Fruit fly (Drosophila melanogaster): ENCODE measurements around the gene His4r.
A peak's percentile ranks its signal among the peaks of the same experiment; 100 is the strongest.

His4r gene

DNA sequence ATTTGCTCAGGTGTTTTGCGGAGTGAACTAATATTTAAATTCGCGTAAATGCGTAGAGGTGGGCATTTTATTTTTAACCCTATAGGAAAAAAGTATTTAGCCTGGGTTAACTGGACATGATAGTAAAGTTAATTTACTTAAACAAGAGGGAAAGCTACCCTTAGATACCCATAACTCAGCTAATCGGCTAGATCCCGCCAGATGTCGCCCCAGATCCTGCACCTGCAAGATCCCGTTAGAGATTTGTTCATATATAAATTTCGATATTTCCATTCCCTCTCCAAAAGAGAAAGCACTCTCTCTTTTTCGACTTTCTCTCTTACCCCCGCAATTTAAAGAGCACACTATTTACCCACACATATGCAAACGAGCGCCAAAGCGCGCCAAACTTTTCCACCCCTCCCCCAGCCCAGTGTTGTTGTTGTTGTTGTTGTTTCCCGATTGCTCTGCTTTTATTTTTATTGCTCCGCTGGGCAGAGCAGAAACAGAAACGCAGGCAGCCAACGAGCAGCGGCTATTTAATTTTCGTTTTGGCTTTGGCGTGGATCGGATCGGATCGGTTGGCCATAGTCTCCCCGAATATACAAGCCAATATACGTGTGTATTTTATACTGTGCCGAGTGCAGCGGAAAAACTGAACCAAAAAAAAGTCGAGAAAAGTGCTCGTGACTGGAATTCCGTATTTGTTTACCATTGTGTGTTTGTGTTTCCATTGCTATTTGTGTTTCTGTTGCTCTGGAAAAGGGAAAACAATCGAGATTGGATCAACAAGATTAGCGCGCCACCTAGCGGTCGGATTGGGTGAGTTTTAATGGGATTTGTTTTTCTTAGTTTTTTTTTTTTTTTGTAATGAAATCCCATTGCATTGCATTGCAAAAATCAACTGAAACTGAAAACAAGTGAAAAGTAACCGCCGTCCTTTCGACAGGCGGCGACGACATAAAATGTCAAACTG is 48.6 kb upstream of the His4r start, which contains the start of gene stumps (continued):
- TF ChIP-seq CG8281 (tag; optimal IDR thresholded peaks at IDR 0.05) = no peak
- no peak for TF ChIP-seq CG3281 (GFP tag; optimal IDR thresholded peaks at IDR 0.05)
- no peak for TF ChIP-seq slou (GFP tag; optimal IDR thresholded peaks at IDR 0.05)
- TF ChIP-seq CrebB (tag; optimal IDR thresholded peaks at IDR 0.05) = no peak
- no peak for TF ChIP-seq cad (GFP tag; optimal IDR thresholded peaks at IDR 0.05)
- no peak for TF ChIP-seq D19A (tag; optimal IDR thresholded peaks at IDR 0.05)
- no peak for TF ChIP-seq CG17186 (GFP tag; optimal IDR thresholded peaks at IDR 0.05)
- TF ChIP-seq sens (GFP tag) = peak; percentile 46
- TF ChIP-seq fd64A (GFP tag; optimal IDR thresholded peaks at IDR 0.05) = peak; percentile 0
- TF ChIP-seq CG32772 (GFP tag; IDR thresholded peaks at IDR 0.05) = no peak
- TF ChIP-seq klu (GFP tag; IDR thresholded peaks at IDR 0.05) = no peak
- no peak for TF ChIP-seq CG18599 (GFP tag; optimal IDR thresholded peaks at IDR 0.05)
- TF ChIP-seq BtbVII (GFP tag; optimal IDR thresholded peaks at IDR 0.05) = no peak
- no peak for TF ChIP-seq repo (GFP tag; optimal IDR thresholded peaks at IDR 0.05)
- TF ChIP-seq Gsc (GFP tag; IDR thresholded peaks at IDR 0.05) = no peak
- TF ChIP-seq p53 (GFP tag; optimal IDR thresholded peaks at IDR 0.05) = no peak
- no peak for TF ChIP-seq CG7839 (tag; optimal IDR thresholded peaks at IDR 0.05)
- TF ChIP-seq sens-2 (GFP tag; IDR thresholded peaks at IDR 0.05) = peak; percentile 31; the same call in 1 of the 2 replicates
- no peak for TF ChIP-seq da (GFP tag; optimal IDR thresholded peaks at IDR 0.05)
- no peak for TF ChIP-seq CG12659 (GFP tag; optimal IDR thresholded peaks at IDR 0.05)
- TF ChIP-seq CG43689 (GFP tag; IDR thresholded peaks at IDR 0.05) = no peak
- no peak for TF ChIP-seq Ets65A (GFP tag)
- no peak for TF ChIP-seq CG31441 (GFP tag; IDR thresholded peaks at IDR 0.05)
- no peak for TF ChIP-seq MESR4 (GFP tag; optimal IDR thresholded peaks at IDR 0.05)
- no peak for TF ChIP-seq NFAT (GFP tag; IDR thresholded peaks at IDR 0.05)
- TF ChIP-seq CG30431 (GFP tag; optimal IDR thresholded peaks at IDR 0.05) = no peak
- peak; percentile 78 for TF ChIP-seq CG12769 (tag; optimal IDR thresholded peaks at IDR 0.05)
- peak; percentile 70; the same call in 2 of the 3 replicates for TF ChIP-seq CG2199 (GFP tag; IDR thresholded peaks at IDR 0.05)
- TF ChIP-seq bab2 (GFP tag; optimal IDR thresholded peaks at IDR 0.05) = no peak
- TF ChIP-seq CG11560 (tag; IDR thresholded peaks at IDR 0.05) = no peak
- TF ChIP-seq kni (GFP tag; optimal IDR thresholded peaks at IDR 0.05) = peak; percentile 85
- TF ChIP-seq fd96Cb (tag; optimal IDR thresholded peaks at IDR 0.05) = no peak
- no peak for TF ChIP-seq Usf (GFP tag; optimal IDR thresholded peaks at IDR 0.05)
- TF ChIP-seq CG4854 (GFP tag; optimal IDR thresholded peaks at IDR 0.05) = no peak
- peak; percentile 23 for TF ChIP-seq Nf-YB (GFP tag; optimal IDR thresholded peaks at IDR 0.05)
- no peak for TF ChIP-seq CG31224 (GFP tag; IDR thresholded peaks at IDR 0.05)
- TF ChIP-seq cas (GFP tag; IDR thresholded peaks at IDR 0.05) = no peak
- TF ChIP-seq CG30020 (tag; optimal IDR thresholded peaks at IDR 0.05) = no peak
- TF ChIP-seq Adf1 (GFP tag; IDR thresholded peaks at IDR 0.05) = peak; percentile 80
- no peak for TF ChIP-seq Atf3 (GFP tag; optimal IDR thresholded peaks at IDR 0.05)
- no peak for TF ChIP-seq CG6765 (GFP tag; optimal IDR thresholded peaks at IDR 0.05)
- no peak for TF ChIP-seq CG3726 (GFP tag; IDR thresholded peaks at IDR 0.05)
- TF ChIP-seq CG12236 (GFP tag; optimal IDR thresholded peaks at IDR 0.05) = no peak
- TF ChIP-seq CG3995 (GFP tag; optimal IDR thresholded peaks at IDR 0.05) = no peak
- TF ChIP-seq CG17328 (GFP tag; IDR thresholded peaks at IDR 0.05) = no peak
- TF ChIP-seq twi (tag; optimal IDR thresholded peaks at IDR 0.05) = no peak
- TF ChIP-seq CG11247 (GFP tag; IDR thresholded peaks at IDR 0.05) = no peak
- TF ChIP-seq grn (GFP tag; optimal IDR thresholded peaks at IDR 0.05) = peak; percentile 53
- no peak for TF ChIP-seq NC2β (GFP tag; optimal IDR thresholded peaks at IDR 0.05)
- TF ChIP-seq CG33557 (GFP tag; optimal IDR thresholded peaks at IDR 0.05) = no peak
- TF ChIP-seq Fer1 (GFP tag; optimal IDR thresholded peaks at IDR 0.05) = no peak
